Worm (Caenorhabditis elegans) whole organism, L4 larva: ENCODE results near the gene H37A05.4.
A peak's percentile ranks its signal among the peaks of the same experiment; 100 is the strongest.

Source experiments
- F26F4.8 ChIP-seq: fragments of 200-800 bp; sonication (Bioruptor generic); conservative IDR thresholded peaks from 2 replicates; pipeline ENCODE4 v1.3.6; 2022; ENCODE audit warnings: missing genetic modification characterization, missing compliant biosample characterization
- T26A8.4 ChIP-seq: fragments of 200-800 bp; sonication (Bioruptor generic); IDR thresholded peaks from 2 replicates; pipeline ENCODE4 v1.3.6; 2022; ENCODE audit warnings: missing genetic modification characterization, missing compliant biosample characterization
- ZK546.5 ChIP-seq, 2 experiments: sonication (generic microtip); optimal IDR thresholded peaks; 2 replicates each; lab custom pipeline; 2017; ENCODE audit warnings: missing biosample characterization in 2 of 2, missing genetic modification characterization in 2 of 2
- aha-1 ChIP-seq: fragments of 150-350 bp; peaks from one replicate; lab custom pipeline; 2014; ENCODE audit warnings: missing biosample characterization, missing genetic modification characterization
- aly-2 ChIP-seq: sonication (generic microtip); optimal IDR thresholded peaks from 2 replicates; lab custom pipeline; 2018; ENCODE audit warnings: missing biosample characterization, missing genetic modification characterization
- ama-1 ChIP-seq: fragments of 150-350 bp; optimal IDR thresholded peaks from 2 replicates; lab custom pipeline; 2014; ENCODE audit warnings: inconsistent platforms, mixed read lengths
- attf-4 ChIP-seq: sonication (generic microtip); optimal IDR thresholded peaks from 3 replicates; lab custom pipeline; 2017; ENCODE audit warnings: missing biosample characterization, missing genetic modification characterization
- ceh-20 ChIP-seq: fragments of 200-800 bp; sonication (Bioruptor generic); IDR thresholded peaks from 2 replicates; pipeline ENCODE4 v1.3.6; 2022; ENCODE audit warnings: missing genetic modification reagents, missing genetic modification characterization, missing compliant biosample characterization
- ces-1 ChIP-seq: fragments of 150-350 bp; sonication (generic microtip); optimal IDR thresholded peaks from 4 replicates; lab custom pipeline; 2014; ENCODE audit warnings: missing biosample characterization, missing genetic modification reagents, missing genetic modification characterization
- cey-2 ChIP-seq: sonication (generic microtip); optimal IDR thresholded peaks from 3 replicates; lab custom pipeline; 2017; ENCODE audit warnings: missing genetic modification characterization, mild to moderate bottlenecking, missing compliant biosample characterization, antibody characterized with exemption, borderline replicate concordance; ENCODE audit not compliant: insufficient read depth
- daf-12 ChIP-seq: fragments of 150-350 bp; optimal IDR thresholded peaks from 2 replicates; lab custom pipeline; 2014; ENCODE audit warnings: missing biosample characterization, missing genetic modification reagents, missing genetic modification characterization
- daf-16 ChIP-seq, 3 experiments: sonication (generic microtip); optimal IDR thresholded peaks; 2 replicates each; lab custom pipeline; 2016 to 2017; ENCODE audit warnings: missing genetic modification characterization in 3 of 3, missing genetic modification reagents in 3 of 3, mild to moderate bottlenecking in 2 of 3, missing compliant biosample characterization in 2 of 3, missing biosample characterization in 1 of 3, moderate library complexity in 1 of 3
- daf-8 ChIP-seq: fragments of 200-800 bp; sonication (Bioruptor generic); IDR thresholded peaks from 2 replicates; pipeline ENCODE4 v1.3.6; 2022; ENCODE audit warnings: missing genetic modification characterization, missing compliant biosample characterization
- dmd-6 ChIP-seq: fragments of 200-800 bp; sonication (Bioruptor generic); IDR thresholded peaks from 2 replicates; pipeline ENCODE4 v1.3.6; 2022; ENCODE audit warnings: missing genetic modification reagents, missing genetic modification characterization, missing compliant biosample characterization
- dmd-8 ChIP-seq: fragments of 200-800 bp; sonication (Bioruptor generic); IDR thresholded peaks from 2 replicates; pipeline ENCODE4 v1.3.6; 2022; ENCODE audit warnings: missing genetic modification characterization, missing compliant biosample characterization
- dmd-9 ChIP-seq: fragments of 200-800 bp; sonication (Bioruptor generic); IDR thresholded peaks from 2 replicates; pipeline ENCODE4 v1.3.6; 2022; ENCODE audit warnings: missing genetic modification reagents, missing genetic modification characterization, missing compliant biosample characterization
- egl-43 ChIP-seq: fragments of 200-800 bp; sonication (Bioruptor generic); IDR thresholded peaks from 2 replicates; pipeline ENCODE4 v1.3.6; 2022; ENCODE audit warnings: missing genetic modification reagents, missing genetic modification characterization, missing compliant biosample characterization
- fkh-10 ChIP-seq: fragments of 150-350 bp; optimal IDR thresholded peaks from 2 replicates; lab custom pipeline; 2014; ENCODE audit warnings: missing biosample characterization, missing genetic modification reagents, missing genetic modification characterization
- gei-8 ChIP-seq: fragments of 200-800 bp; sonication (Bioruptor generic); optimal IDR thresholded peaks from 2 replicates; lab custom pipeline; 2018; ENCODE audit warnings: mild to moderate bottlenecking, missing genetic modification characterization, missing compliant biosample characterization
- hlh-30 ChIP-seq: sonication (generic microtip); optimal IDR thresholded peaks from 2 replicates; lab custom pipeline; 2017; ENCODE audit warnings: antibody characterized with exemption, mild to moderate bottlenecking, missing genetic modification characterization, missing compliant biosample characterization; ENCODE audit not compliant: insufficient read depth
- jun-1 ChIP-seq: fragments of 150-350 bp; optimal IDR thresholded peaks from 2 replicates; lab custom pipeline; 2014; ENCODE audit warnings: missing biosample characterization, missing genetic modification reagents, missing genetic modification characterization
- lin-1 ChIP-seq: fragments of 200-800 bp; sonication (Bioruptor generic); IDR thresholded peaks from 2 replicates; pipeline ENCODE4 v1.3.6; 2022; ENCODE audit warnings: missing genetic modification reagents, missing genetic modification characterization, missing compliant biosample characterization
- lin-15B ChIP-seq: fragments of 150-350 bp; sonication (generic microtip); optimal IDR thresholded peaks from 3 replicates; lab custom pipeline; 2014; ENCODE audit warnings: missing biosample characterization, missing genetic modification characterization
- lin-38 ChIP-seq: fragments of 200-800 bp; sonication (Bioruptor generic); IDR thresholded peaks from 2 replicates; pipeline ENCODE4 v1.3.6; 2022; ENCODE audit warnings: missing genetic modification reagents, missing genetic modification characterization, missing compliant biosample characterization
- lin-39 ChIP-seq: fragments of 150-350 bp; optimal IDR thresholded peaks from 2 replicates; lab custom pipeline; 2014; ENCODE audit warnings: missing biosample characterization, missing genetic modification reagents, missing genetic modification characterization
- madf-5 ChIP-seq, 2 experiments: fragments of 200-800 bp; sonication (Bioruptor generic); IDR thresholded peaks; 2 replicates each; pipeline ENCODE4 v1.3.6; 2022; ENCODE audit warnings: missing compliant biosample characterization in 2 of 2, missing genetic modification characterization in 2 of 2
- mdl-1 ChIP-seq, 2 experiments: fragments of 150-350 bp in 1 of 2; sonication (generic microtip) in 1 of 2; optimal IDR thresholded peaks; 2 replicates each; lab custom pipeline; 2014 to 2017; ENCODE audit warnings: missing biosample characterization in 2 of 2, missing genetic modification characterization in 2 of 2
- mep-1 ChIP-seq: fragments of 150-350 bp; sonication (generic microtip); optimal IDR thresholded peaks from 3 replicates; lab custom pipeline; 2014; ENCODE audit warnings: missing biosample characterization, missing genetic modification characterization
- mxl-3 ChIP-seq: fragments of 200-800 bp; sonication (Bioruptor generic); optimal IDR thresholded peaks from 2 replicates; lab custom pipeline; 2018; ENCODE audit warnings: mild to moderate bottlenecking, missing genetic modification characterization, missing compliant biosample characterization
- nhr-111 ChIP-seq: fragments of 200-800 bp; sonication (Bioruptor generic); optimal IDR thresholded peaks from 2 replicates; lab custom pipeline; 2018; ENCODE audit warnings: mild to moderate bottlenecking, missing genetic modification characterization, missing compliant biosample characterization
- nhr-237 ChIP-seq: sonication (generic microtip); optimal IDR thresholded peaks from 2 replicates; lab custom pipeline; 2017; ENCODE audit warnings: missing biosample characterization, missing genetic modification characterization
- nhr-25 ChIP-seq: sonication (generic microtip); optimal IDR thresholded peaks from 2 replicates; lab custom pipeline; 2017; ENCODE audit warnings: missing genetic modification characterization, mild to moderate bottlenecking, missing compliant biosample characterization, antibody characterized with exemption, moderate library complexity, borderline replicate concordance; ENCODE audit not compliant: insufficient read depth
- nhr-42 ChIP-seq: fragments of 200-800 bp; sonication (Bioruptor generic); IDR thresholded peaks from 2 replicates; pipeline ENCODE4 v1.3.6; 2022; ENCODE audit warnings: missing genetic modification characterization, missing compliant biosample characterization
- nhr-48 ChIP-seq: sonication (generic microtip); optimal IDR thresholded peaks from 2 replicates; lab custom pipeline; 2016; ENCODE audit warnings: mild to moderate bottlenecking, missing genetic modification characterization, missing compliant biosample characterization
- nhr-77 ChIP-seq: fragments of 150-350 bp; optimal IDR thresholded peaks from 2 replicates; lab custom pipeline; 2014; ENCODE audit warnings: missing biosample characterization, missing genetic modification characterization
- php-3 ChIP-seq: fragments of 200-800 bp; sonication (Bioruptor generic); IDR thresholded peaks from 2 replicates; pipeline ENCODE4 v1.3.6; 2022; ENCODE audit warnings: missing genetic modification reagents, missing genetic modification characterization, missing compliant biosample characterization
- pqm-1 ChIP-seq: sonication (generic microtip); optimal IDR thresholded peaks from 2 replicates; lab custom pipeline; 2017; ENCODE audit warnings: missing biosample characterization, missing genetic modification characterization
- rbr-2 ChIP-seq: sonication (generic microtip); optimal IDR thresholded peaks from 2 replicates; lab custom pipeline; 2016; ENCODE audit warnings: missing genotype, missing genetic modification characterization, missing compliant biosample characterization
- saeg-2 ChIP-seq: fragments of 200-800 bp; sonication (Bioruptor generic); IDR thresholded peaks from 2 replicates; pipeline ENCODE4 v1.3.6; 2022; ENCODE audit warnings: missing genetic modification reagents, missing genetic modification characterization, missing compliant biosample characterization
- set-16 ChIP-seq: fragments of 200-800 bp; sonication (Bioruptor generic); IDR thresholded peaks from 2 replicates; pipeline ENCODE4 v1.3.6; 2022; ENCODE audit warnings: missing genetic modification reagents, missing genetic modification characterization, missing compliant biosample characterization
- skn-1 ChIP-seq: fragments of 150-350 bp; optimal IDR thresholded peaks from 2 replicates; lab custom pipeline; 2014; ENCODE audit warnings: missing biosample characterization, missing genetic modification characterization
- snpc-1.2 ChIP-seq: fragments of 200-800 bp; sonication (Bioruptor generic); IDR thresholded peaks from 2 replicates; pipeline ENCODE4 v1.3.6; 2022; ENCODE audit warnings: missing genetic modification reagents, missing genetic modification characterization, missing compliant biosample characterization
- snpc-4 ChIP-seq: fragments of 150-350 bp; optimal IDR thresholded peaks from 2 replicates; lab custom pipeline; 2014; ENCODE audit warnings: missing biosample characterization, missing genetic modification characterization
- spr-1 ChIP-seq: sonication (generic microtip); optimal IDR thresholded peaks from 2 replicates; lab custom pipeline; 2016; ENCODE audit warnings: mild to moderate bottlenecking, missing genetic modification characterization, missing compliant biosample characterization
- spr-3 ChIP-seq: fragments of 200-800 bp; sonication (Bioruptor generic); optimal IDR thresholded peaks from 2 replicates; lab custom pipeline; 2018; ENCODE audit warnings: mild to moderate bottlenecking, missing genetic modification characterization, missing compliant biosample characterization
- vab-7 ChIP-seq: fragments of 200-800 bp; sonication (Bioruptor generic); IDR thresholded peaks from 2 replicates; pipeline ENCODE4 v1.3.6; 2022; ENCODE audit warnings: missing genetic modification reagents, missing genetic modification characterization, missing compliant biosample characterization
- zag-1 ChIP-seq: fragments of 150-350 bp; optimal IDR thresholded peaks from 2 replicates; lab custom pipeline; 2014; ENCODE audit warnings: missing biosample characterization, missing genetic modification characterization
- zfp-3 ChIP-seq: fragments of 200-800 bp; sonication (Bioruptor generic); conservative IDR thresholded peaks from 2 replicates; pipeline ENCODE4 v1.3.6; 2022; ENCODE audit warnings: missing genetic modification reagents, missing genetic modification characterization, missing compliant biosample characterization
- zip-11 ChIP-seq: fragments of 200-800 bp; sonication (Bioruptor generic); IDR thresholded peaks from 2 replicates; pipeline ENCODE4 v1.3.6; 2022; ENCODE audit warnings: missing genetic modification characterization, missing compliant biosample characterization
- zip-2 ChIP-seq: fragments of 150-350 bp; optimal IDR thresholded peaks from 2 replicates; lab custom pipeline; 2014; ENCODE audit warnings: missing biosample characterization, missing genetic modification characterization

H37A05.4 gene

ce11 chrV:13649730-13650349, at the start of gene H37A05.4 (continued):
- TF ChIP-seq lin-1 (GFP tag; lab: Robert Waterston, UW) = 0 out of 2 replicates have a peak, but pooled peaks have one; percentile 22
- no peak for TF ChIP-seq cey-2 (tag; lab: Kevin White, UChicago)
- no peak for TF ChIP-seq aly-2 (tag; lab: Kevin White, UChicago)
- no peak for TF ChIP-seq lin-39 (tag; lab: Kevin White, UChicago)
- TF ChIP-seq aha-1 = peak; percentile 70
- no peak for TF ChIP-seq jun-1 (tag; lab: Kevin White, UChicago)
- peak; percentile 23 for TF ChIP-seq nhr-48
- peak; percentile 6 for TF ChIP-seq spr-3 (GFP tag; lab: Kevin White, UChicago)
- TF ChIP-seq gei-8 (GFP tag; lab: Kevin White, UChicago) = peak; percentile 84
- TF ChIP-seq nhr-237 = no peak
- TF ChIP-seq F26F4.8 = no peak
- peak; percentile 73 for TF ChIP-seq zfp-3 (GFP tag; lab: Robert Waterston, UW)
- TF ChIP-seq nhr-25 (tag; lab: Kevin White, UChicago) = no peak
- peak; percentile 31 for TF ChIP-seq dmd-6 (GFP tag; lab: Robert Waterston, UW)
- TF ChIP-seq rbr-2 = no peak
- TF ChIP-seq daf-12 = no peak
- no peak for TF ChIP-seq skn-1 (tag; lab: Kevin White, UChicago)
- TF ChIP-seq snpc-4 (tag; lab: Kevin White, UChicago) = no peak
- TF ChIP-seq ama-1 = peak; percentile 68
- TF ChIP-seq ceh-20 (GFP tag; lab: Robert Waterston, UW) = peak; percentile 60; the same call in 1 of the 2 replicates
- peak in 1 of 2 experiments; percentile 78; a peak in 1 of 4 replicates for TF ChIP-seq madf-5 (GFP tag; IDR thresholded peaks at IDR 0.05; lab: Robert Waterston, UW)
- TF ChIP-seq ces-1 (GFP tag; lab: Kevin White, UChicago) = no peak
- no peak for TF ChIP-seq lin-15B (tag; lab: Kevin White, UChicago)
- TF ChIP-seq zip-2 (tag; lab: Kevin White, UChicago) = peak; percentile 35
- TF ChIP-seq nhr-42 (GFP tag; lab: Robert Waterston, UW) = no peak
- no peak for TF ChIP-seq pqm-1
- TF ChIP-seq fkh-10 = no peak
- no peak for TF ChIP-seq mdl-1 (tag; optimal IDR thresholded peaks at IDR 0.05; lab: Kevin White, UChicago)
- no peak for TF ChIP-seq daf-8 (GFP tag; lab: Robert Waterston, UW)
- TF ChIP-seq php-3 = peak; percentile 44; the same call in 1 of the 2 replicates
- TF ChIP-seq zip-11 (GFP tag; lab: Robert Waterston, UW) = no peak
- no peak for TF ChIP-seq daf-16 (GFP tag; optimal IDR thresholded peaks at IDR 0.05; lab: Kevin White, UChicago)
- TF ChIP-seq daf-16 (tag; optimal IDR thresholded peaks at IDR 0.05; lab: Kevin White, UChicago) = no peak
- TF ChIP-seq attf-4 (tag; lab: Kevin White, UChicago) = no peak
- TF ChIP-seq hlh-30 (tag; lab: Kevin White, UChicago) = no peak
- TF ChIP-seq spr-1 (tag; lab: Kevin White, UChicago) = peak; percentile 8
- TF ChIP-seq lin-38 = peak; percentile 50
- no peak; the same call in none of the 2 replicates for TF ChIP-seq vab-7 (GFP tag; lab: Robert Waterston, UW)
- peak; percentile 50; the same call in 1 of the 2 replicates for TF ChIP-seq T26A8.4 (GFP tag; lab: Robert Waterston, UW)
- TF ChIP-seq saeg-2 = no peak
- TF ChIP-seq snpc-1.2 (GFP tag; lab: Robert Waterston, UW) = no peak
- TF ChIP-seq nhr-77 (tag; lab: Kevin White, UChicago) = no peak
- no peak for TF ChIP-seq zag-1
- TF ChIP-seq mxl-3 (GFP tag; lab: Kevin White, UChicago) = peak; percentile 5
- TF ChIP-seq ZK546.5 (tag; optimal IDR thresholded peaks at IDR 0.05; lab: Kevin White, UChicago) = no peak
- no peak for TF ChIP-seq nhr-111 (GFP tag; lab: Kevin White, UChicago)
- TF ChIP-seq dmd-9 = no peak
- TF ChIP-seq set-16 (GFP tag; lab: Robert Waterston, UW) = no peak
- TF ChIP-seq mep-1 (tag; lab: Kevin White, UChicago) = peak; percentile 91
- 0 out of 2 replicates have a peak, but pooled peaks have one; percentile 35 for TF ChIP-seq egl-43 (GFP tag; lab: Robert Waterston, UW)
- TF ChIP-seq dmd-8 (GFP tag; lab: Robert Waterston, UW) = no peak
